Fruit fly (Drosophila melanogaster) whole organism, embryonic: ENCODE results near the gene Cdc50.

Source experiments
- CG13287 ChIP-seq: fragments of 200-800 bp; sonication (Bioruptor generic); IDR thresholded peaks from 2 replicates; pipeline ENCODE4 v1.3.6; 2022; ENCODE audit warnings: missing biosample characterization, missing genetic modification characterization; ENCODE audit not compliant: partially characterized antibody
- CG16813 ChIP-seq: fragments of 200-800 bp; sonication (Bioruptor generic); IDR thresholded peaks from 3 replicates; pipeline ENCODE4 v1.3.6; 2022; ENCODE audit warnings: missing biosample characterization, missing genetic modification characterization; ENCODE audit not compliant: partially characterized antibody
- CG17328 ChIP-seq: fragments of 200-800 bp; sonication (Bioruptor generic); IDR thresholded peaks from 2 replicates; pipeline ENCODE4 v1.3.6; 2022; ENCODE audit warnings: missing biosample characterization, missing genetic modification characterization
- CG31365 ChIP-seq: fragments of 200-800 bp; sonication (Bioruptor generic); optimal IDR thresholded peaks from 2 replicates; lab custom pipeline; 2018; ENCODE audit warnings: missing biosample characterization, mild to moderate bottlenecking, missing genetic modification characterization
- CG6689 ChIP-seq: fragments of 200-800 bp; sonication (Bioruptor generic); IDR thresholded peaks from 2 replicates; pipeline ENCODE4 v1.3.6; 2022; ENCODE audit warnings: missing biosample characterization, missing genetic modification characterization
- CG6791 ChIP-seq: fragments of 200-800 bp; sonication (Bioruptor generic); IDR thresholded peaks from 3 replicates; pipeline ENCODE4 v1.3.6; 2022; ENCODE audit warnings: missing biosample characterization, missing genetic modification characterization; ENCODE audit not compliant: partially characterized antibody
- CG8290 ChIP-seq, 3 experiments: fragments of 200-800 bp; sonication (Bioruptor generic); optimal IDR thresholded peaks; 2 replicates each; lab custom pipeline; 2016 to 2019; ENCODE audit warnings: missing biosample characterization in 3 of 3, missing genetic modification characterization in 3 of 3, mild to moderate bottlenecking in 2 of 3, moderate library complexity in 1 of 3
- CG9215 ChIP-seq: fragments of 200-800 bp; sonication (Bioruptor generic); IDR thresholded peaks from 2 replicates; pipeline ENCODE4 v1.3.6; 2022; ENCODE audit warnings: missing biosample characterization, missing genetic modification characterization
- ERR ChIP-seq: fragments of 200-800 bp; sonication (Bioruptor generic); optimal IDR thresholded peaks from 2 replicates; lab custom pipeline; 2016; ENCODE audit warnings: missing biosample characterization, missing genetic modification characterization
- da ChIP-seq: fragments of 200-800 bp; sonication (Bioruptor generic); optimal IDR thresholded peaks from 2 replicates; lab custom pipeline; 2016; ENCODE audit warnings: missing biosample characterization, missing genetic modification characterization
- exex ChIP-seq: fragments of 200-800 bp; sonication (Bioruptor generic); optimal IDR thresholded peaks from 4 replicates; lab custom pipeline; 2018; ENCODE audit warnings: missing biosample characterization, mild to moderate bottlenecking, missing genetic modification characterization, moderate library complexity
- gsb-n ChIP-seq: fragments of 200-800 bp; sonication (Bioruptor generic); optimal IDR thresholded peaks from 3 replicates; lab custom pipeline; 2018; ENCODE audit warnings: missing biosample characterization, mild to moderate bottlenecking, missing genetic modification characterization
- lmd ChIP-seq: fragments of 200-800 bp; sonication (Bioruptor generic); IDR thresholded peaks from 2 replicates; pipeline ENCODE4 v1.3.6; 2022; ENCODE audit warnings: missing biosample characterization, missing genetic modification characterization
- pzg ChIP-seq: fragments of 200-800 bp; sonication (Bioruptor generic); optimal IDR thresholded peaks from 3 replicates; lab custom pipeline; 2018; ENCODE audit warnings: missing biosample characterization, mild to moderate bottlenecking, missing genetic modification characterization, moderate library complexity

DNA sequence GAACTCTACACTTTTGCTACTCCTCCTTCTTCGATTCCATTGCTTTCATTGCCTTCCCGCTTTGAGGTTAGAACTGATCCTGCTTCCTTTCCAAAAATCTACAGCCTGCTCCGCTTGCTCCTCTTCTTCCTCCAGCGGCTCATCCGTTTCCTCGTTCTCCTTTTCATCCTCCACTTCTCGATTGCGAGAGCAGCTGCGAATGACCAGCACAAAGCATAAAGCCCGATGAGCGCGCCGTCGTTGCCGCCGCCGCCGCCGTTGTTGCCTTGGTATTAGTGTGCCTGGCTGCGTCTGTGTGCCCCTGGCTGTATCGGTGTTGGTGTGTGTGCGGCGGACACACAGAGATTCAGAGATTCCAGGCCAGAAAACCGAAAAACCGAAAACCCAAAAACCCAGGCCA, 16.8 kb downstream of the Cdc50 start:
- TF ChIP-seq exex (tag; lab: Kevin White, UChicago) (no peak), ERR (GFP tag; lab: Kevin White, UChicago) (no peak), CG31365 (no peak), pzg (GFP tag; lab: Kevin White, UChicago) (no peak), CG8290 (GFP tag; optimal IDR thresholded peaks at IDR 0.05; lab: Kevin White, UChicago) (no peak), CG8290 (tag; optimal IDR thresholded peaks at IDR 0.05; lab: Kevin White, UChicago) (no peak), CG17328 (no peak), CG9215 (GFP tag; lab: Robert Waterston, UW) (no peak), CG13287 (no peak), gsb-n (no peak), lmd (no peak), CG6791 (no peak), CG6689 (GFP tag; lab: Robert Waterston, UW) (no peak), CG16813 (GFP tag; lab: Robert Waterston, UW) (no peak), da (GFP tag; lab: Kevin White, UChicago) (no peak)
